Fruit fly (Drosophila melanogaster): ENCODE results near the gene RpS29.

dm6 chr3R:9730784-9731183 lies 47.1 kb upstream of the RpS29 start, which contains the start of gene FoxP:
- no peak for TF ChIP-seq rn (GFP tag; IDR thresholded peaks at IDR 0.05)
- no peak for TF ChIP-seq EcR (GFP tag; optimal IDR thresholded peaks at IDR 0.05)
- TF ChIP-seq CG34367 (tag; optimal IDR thresholded peaks at IDR 0.05): no peak
